Worm (Caenorhabditis elegans) whole organism, midembryonic: ENCODE measurements around the gene Y48B6A.10.

Source experiments
- T22C8.4 ChIP-seq: fragments of 200-800 bp; sonication (Bioruptor generic); IDR thresholded peaks from 2 replicates; pipeline ENCODE4 v1.3.6; 2022; ENCODE audit warnings: missing genetic modification characterization, missing compliant biosample characterization
- cog-1 ChIP-seq: sonication (generic microtip); optimal IDR thresholded peaks from 2 replicates; lab custom pipeline; 2016; ENCODE audit warnings: missing genetic modification characterization, missing compliant biosample characterization
- med-1 ChIP-seq: sonication (generic microtip); optimal IDR thresholded peaks from 2 replicates; lab custom pipeline; 2017; ENCODE audit warnings: missing genetic modification characterization, mild to moderate bottlenecking, missing compliant biosample characterization, antibody characterized with exemption, missing genetic modification reagents; ENCODE audit not compliant: insufficient read depth
- ztf-23 ChIP-seq: fragments of 200-800 bp; sonication (Bioruptor generic); IDR thresholded peaks from 2 replicates; pipeline ENCODE4 v1.3.6; 2022; ENCODE audit warnings: missing genetic modification reagents, missing genetic modification characterization, missing compliant biosample characterization

ce11 chrII:14178233-14178969, 35.8 kb upstream of the Y48B6A.10 start, which contains the start of gene efhd-1:
- TF ChIP-seq cog-1 (no peak), T22C8.4 (GFP tag; lab: Robert Waterston, UW) (no peak), ztf-23 (GFP tag; lab: Robert Waterston, UW) (no peak), med-1 (no peak)
